Comparison of ENCODE assay signal across 1 fruit fly cellular context in genomic region chr3L:5751740-5752579, dm6.
TF ChIP-seq lines count a peak whose summit lies in the region.

DnaJ-1 (minus strand) TSS chr3L:5752189.

TF ChIP-seq in whole organism, embryonic, 481 proteins besides CTCF, POLR2A, EP300 and RAD21 (continued from another document):
- TF ChIP-seq Jarid2 (GFP tag; optimal IDR thresholded peaks at IDR 0.05; lab: Kevin White, UChicago) (peak; percentile 78), bbx (GFP tag; IDR thresholded peaks at IDR 0.05; lab: Robert Waterston, UW; ENCODE audit: partially characterized antibody) (peak; percentile 96), lab (GFP tag; optimal IDR thresholded peaks at IDR 0.05; lab: Kevin White, UChicago) (peak; percentile 50), Sry-δ (GFP tag; optimal IDR thresholded peaks at IDR 0.05; lab: Kevin White, UChicago) (peak; percentile 85), ap (GFP tag; IDR thresholded peaks at IDR 0.05; lab: Robert Waterston, UW) (no peak), esg (GFP tag; conservative IDR thresholded peaks at IDR 0.05; lab: Robert Waterston, UW) (no peak), ranshi (GFP tag; IDR thresholded peaks at IDR 0.05; lab: Robert Waterston, UW) (no peak), CoRest (tag; optimal IDR thresholded peaks at IDR 0.05; lab: Kevin White, UChicago) (peak; percentile 6), Nf-YB (GFP tag; optimal IDR thresholded peaks at IDR 0.05; lab: Kevin White, UChicago) (peak; percentile 34), CG12769 (tag; optimal IDR thresholded peaks at IDR 0.05; lab: Kevin White, UChicago) (peak; percentile 84), ato (GFP tag; IDR thresholded peaks at IDR 0.05; lab: Robert Waterston, UW; ENCODE audit: partially characterized antibody) (peak; percentile 85), pfk (GFP tag; optimal IDR thresholded peaks at IDR 0.05; lab: Kevin White, UChicago) (peak; percentile 67), CG5953 (GFP tag; IDR thresholded peaks at IDR 0.05; lab: Robert Waterston, UW) (no peak), prd (optimal IDR thresholded peaks at IDR 0.05; lab: Kevin White, UChicago) (no peak), prd (GFP tag; IDR thresholded peaks at IDR 0.05; lab: Robert Waterston, UW) (no peak), HmgZ (tag; optimal IDR thresholded peaks at IDR 0.05; lab: Kevin White, UChicago) (peak; percentile 60), CG15696 (tag; optimal IDR thresholded peaks at IDR 0.05; lab: Kevin White, UChicago) (no peak), jumu (GFP tag; optimal IDR thresholded peaks at IDR 0.05; lab: Kevin White, UChicago) (no peak), CG13123 (GFP tag; optimal IDR thresholded peaks at IDR 0.05; lab: Kevin White, UChicago) (no peak), zen2 (GFP tag; IDR thresholded peaks at IDR 0.05; lab: Robert Waterston, UW; ENCODE audit: partially characterized antibody) (peak; percentile 97), CG10321 (GFP tag; IDR thresholded peaks at IDR 0.05; lab: Robert Waterston, UW) (no peak), CG7556 (GFP tag; optimal IDR thresholded peaks at IDR 0.05; lab: Kevin White, UChicago) (peak; percentile 35), cas (GFP tag; IDR thresholded peaks at IDR 0.05; lab: Robert Waterston, UW) (no peak), nerfin-1 (tag; optimal IDR thresholded peaks at IDR 0.05; lab: Kevin White, UChicago) (peak; percentile 36), shn (GFP tag; optimal IDR thresholded peaks at IDR 0.05; lab: Kevin White, UChicago) (peak; percentile 21), Trl (optimal IDR thresholded peaks at IDR 0.05; lab: Kevin White, UChicago) (peak in 1 of 2 experiments; percentile 17), Trl (GFP tag; optimal IDR thresholded peaks at IDR 0.05; lab: Kevin White, UChicago) (no peak), Doc3 (GFP tag; IDR thresholded peaks at IDR 0.05; lab: Robert Waterston, UW; ENCODE audit: partially characterized antibody) (peak; percentile 98), ftz-f1 (GFP tag; optimal IDR thresholded peaks at IDR 0.05; lab: Kevin White, UChicago) (no peak), Dbx (GFP tag; IDR thresholded peaks at IDR 0.05; lab: Robert Waterston, UW) (no peak; the same call in 1 of the 3 replicates), Doc2 (GFP tag; IDR thresholded peaks at IDR 0.05; lab: Robert Waterston, UW) (no peak), Lim3 (GFP tag; IDR thresholded peaks at IDR 0.05; lab: Robert Waterston, UW) (no peak), CG9797 (GFP tag; optimal IDR thresholded peaks at IDR 0.05; lab: Kevin White, UChicago) (peak; percentile 54), knrl (GFP tag; IDR thresholded peaks at IDR 0.05; lab: Robert Waterston, UW; ENCODE audit: partially characterized antibody) (peak; percentile 99), CG18476 (GFP tag; optimal IDR thresholded peaks at IDR 0.05; lab: Kevin White, UChicago) (no peak), fru (optimal IDR thresholded peaks at IDR 0.05; lab: Kevin White, UChicago) (no peak), lilli (GFP tag; optimal IDR thresholded peaks at IDR 0.05; lab: Kevin White, UChicago) (peak; percentile 28), ase (GFP tag; IDR thresholded peaks at IDR 0.05; lab: Robert Waterston, UW) (no peak), CG14014 (GFP tag; IDR thresholded peaks at IDR 0.05; lab: Robert Waterston, UW) (0 out of 2 replicates have a peak, but pooled peaks have one; percentile 11), caup (GFP tag; optimal IDR thresholded peaks at IDR 0.05; lab: Kevin White, UChicago; ENCODE audit: severe bottlenecking) (peak; percentile 41), MBD-R2 (GFP tag; IDR thresholded peaks at IDR 0.05; lab: Robert Waterston, UW) (no peak; the same call in 1 of the 2 replicates), inv (GFP tag; IDR thresholded peaks at IDR 0.05; lab: Robert Waterston, UW; ENCODE audit: partially characterized antibody) (peak; percentile 98), abd-A (tag; optimal IDR thresholded peaks at IDR 0.05; lab: Kevin White, UChicago) (peak; percentile 51), CG1529 (GFP tag; optimal IDR thresholded peaks at IDR 0.05; lab: Kevin White, UChicago) (peak; percentile 54), CG17361 (GFP tag; IDR thresholded peaks at IDR 0.05; lab: Robert Waterston, UW) (peak; percentile 42; the same call in 1 of the 3 replicates), scrt (GFP tag; optimal IDR thresholded peaks at IDR 0.05; lab: Kevin White, UChicago) (peak; percentile 68), onecut (GFP tag; IDR thresholded peaks at IDR 0.05; lab: Robert Waterston, UW) (peak; percentile 59), CG8924 (tag; optimal IDR thresholded peaks at IDR 0.05; lab: Kevin White, UChicago) (peak; percentile 47), CG5180 (GFP tag; optimal IDR thresholded peaks at IDR 0.05; lab: Kevin White, UChicago) (peak; percentile 3), bigmax (GFP tag; optimal IDR thresholded peaks at IDR 0.05; lab: Kevin White, UChicago) (peak; percentile 53), gce (GFP tag; IDR thresholded peaks at IDR 0.05; lab: Robert Waterston, UW) (no peak), usp (GFP tag; optimal IDR thresholded peaks at IDR 0.05; lab: Kevin White, UChicago) (no peak), Kr (GFP tag; optimal IDR thresholded peaks at IDR 0.05; lab: Kevin White, UChicago) (no peak), CG9437 (GFP tag; optimal IDR thresholded peaks at IDR 0.05; lab: Kevin White, UChicago) (peak; percentile 30), rib (GFP tag; IDR thresholded peaks at IDR 0.05; lab: Robert Waterston, UW) (no peak), CG16779 (GFP tag; IDR thresholded peaks at IDR 0.05; lab: Robert Waterston, UW) (no peak), Awh (GFP tag; IDR thresholded peaks at IDR 0.05; lab: Robert Waterston, UW) (no peak; the same call in 1 of the 2 replicates), ro (GFP tag; IDR thresholded peaks at IDR 0.05; lab: Robert Waterston, UW) (no peak), Scr (GFP tag; IDR thresholded peaks at IDR 0.05; lab: Robert Waterston, UW; ENCODE audit: partially characterized antibody) (peak; percentile 98), az2 (GFP tag; optimal IDR thresholded peaks at IDR 0.05; lab: Kevin White, UChicago) (no peak), Chrac-16 (GFP tag; optimal IDR thresholded peaks at IDR 0.05; lab: Kevin White, UChicago) (no peak), dimm (GFP tag; IDR thresholded peaks at IDR 0.05; lab: Robert Waterston, UW) (no peak), Deaf1 (tag; optimal IDR thresholded peaks at IDR 0.05; lab: Kevin White, UChicago) (peak; percentile 90)
